Worm (Caenorhabditis elegans): ENCODE data around the gene gem-4.

gem-4 gene

ce11 chrIV:11771064-11771463 lies 25.6 kb downstream of the gem-4 start:
- TF ChIP-seq cog-1 (tag; optimal IDR thresholded peaks at IDR 0.05) (no peak), ztf-29 (GFP tag; IDR thresholded peaks at IDR 0.05) (no peak), klf-2 (GFP tag; conservative IDR thresholded peaks at IDR 0.05) (no peak), flt-1 (GFP tag; IDR thresholded peaks at IDR 0.05) (no peak), tab-1 (GFP tag; IDR thresholded peaks at IDR 0.05) (no peak), T22C8.4 (GFP tag; IDR thresholded peaks at IDR 0.05) (no peak), ztf-23 (GFP tag; IDR thresholded peaks at IDR 0.05) (no peak), med-1 (GFP tag; optimal IDR thresholded peaks at IDR 0.05; ENCODE audit: insufficient read depth) (no peak), ref-1 (GFP tag; conservative IDR thresholded peaks at IDR 0.05) (no peak)

- TF ChIP-seq ref-1 (GFP tag; conservative IDR thresholded peaks at IDR 0.05) (no peak), T22C8.4 (GFP tag; IDR thresholded peaks at IDR 0.05) (no peak), flt-1 (GFP tag; IDR thresholded peaks at IDR 0.05) (no peak), med-1 (GFP tag; optimal IDR thresholded peaks at IDR 0.05; ENCODE audit: insufficient read depth) (no peak), ztf-29 (GFP tag; IDR thresholded peaks at IDR 0.05) (no peak), cog-1 (tag; optimal IDR thresholded peaks at IDR 0.05) (no peak), klf-2 (GFP tag; conservative IDR thresholded peaks at IDR 0.05) (no peak), tab-1 (GFP tag; IDR thresholded peaks at IDR 0.05) (no peak), ztf-23 (GFP tag; IDR thresholded peaks at IDR 0.05) (no peak)
These were observed 26.7 kb downstream of the gem-4 start for ce11 chrIV:11772119-11772518.

ce11 chrIV:11773692-11774225 lies 28.3 kb downstream of the gem-4 start, which contains the start of gene lips-5:
lips-5 (minus strand) TSS chrIV:11773742.
- TF ChIP-seq ztf-29 (GFP tag; IDR thresholded peaks at IDR 0.05) (no peak), med-1 (GFP tag; optimal IDR thresholded peaks at IDR 0.05; ENCODE audit: insufficient read depth) (no peak), cog-1 (tag; optimal IDR thresholded peaks at IDR 0.05) (no peak), flt-1 (GFP tag; IDR thresholded peaks at IDR 0.05) (no peak), ref-1 (GFP tag; conservative IDR thresholded peaks at IDR 0.05) (no peak), tab-1 (GFP tag; IDR thresholded peaks at IDR 0.05) (no peak), klf-2 (GFP tag; conservative IDR thresholded peaks at IDR 0.05) (no peak)

- no peak for TF ChIP-seq ref-1 (GFP tag; conservative IDR thresholded peaks at IDR 0.05)
- no peak for TF ChIP-seq ztf-29 (GFP tag; IDR thresholded peaks at IDR 0.05)
- no peak for TF ChIP-seq med-1 (GFP tag; optimal IDR thresholded peaks at IDR 0.05; ENCODE audit: insufficient read depth)
- no peak for TF ChIP-seq cog-1 (tag; optimal IDR thresholded peaks at IDR 0.05)
- TF ChIP-seq tab-1 (GFP tag; IDR thresholded peaks at IDR 0.05), result no peak
- no peak for TF ChIP-seq flt-1 (GFP tag; IDR thresholded peaks at IDR 0.05)
- TF ChIP-seq T22C8.4 (GFP tag; IDR thresholded peaks at IDR 0.05), result no peak
- no peak for TF ChIP-seq ztf-23 (GFP tag; IDR thresholded peaks at IDR 0.05)
- TF ChIP-seq klf-2 (GFP tag; conservative IDR thresholded peaks at IDR 0.05), result no peak
These were observed 31.6 kb downstream of the gem-4 start for ce11 chrIV:11776968-11777467.

ce11 chrIV:11779028-11779427 lies 33.6 kb downstream of the gem-4 start, which contains the start of gene lpr-2:
lpr-2 (plus strand) TSS chrIV:11779216.
- TF ChIP-seq cog-1 (tag; optimal IDR thresholded peaks at IDR 0.05) (no peak), ztf-29 (GFP tag; IDR thresholded peaks at IDR 0.05) (no peak), ztf-23 (GFP tag; IDR thresholded peaks at IDR 0.05) (no peak), ref-1 (GFP tag; conservative IDR thresholded peaks at IDR 0.05) (no peak), klf-2 (GFP tag; conservative IDR thresholded peaks at IDR 0.05) (no peak), flt-1 (GFP tag; IDR thresholded peaks at IDR 0.05) (no peak), med-1 (GFP tag; optimal IDR thresholded peaks at IDR 0.05; ENCODE audit: insufficient read depth) (no peak), T22C8.4 (GFP tag; IDR thresholded peaks at IDR 0.05) (no peak), tab-1 (GFP tag; IDR thresholded peaks at IDR 0.05) (no peak)

ce11 chrIV:11782846-11783245 lies 37.4 kb downstream of the gem-4 start:
- TF ChIP-seq tab-1 (GFP tag; IDR thresholded peaks at IDR 0.05) (no peak), ztf-29 (GFP tag; IDR thresholded peaks at IDR 0.05) (no peak), ztf-23 (GFP tag; IDR thresholded peaks at IDR 0.05) (no peak), flt-1 (GFP tag; IDR thresholded peaks at IDR 0.05) (no peak), T22C8.4 (GFP tag; IDR thresholded peaks at IDR 0.05) (no peak), med-1 (GFP tag; optimal IDR thresholded peaks at IDR 0.05; ENCODE audit: insufficient read depth) (no peak), klf-2 (GFP tag; conservative IDR thresholded peaks at IDR 0.05) (no peak), cog-1 (tag; optimal IDR thresholded peaks at IDR 0.05) (no peak), ref-1 (GFP tag; conservative IDR thresholded peaks at IDR 0.05) (no peak)

ce11 chrIV:11785064-11785840 lies 39.8 kb downstream of the gem-4 start:
- no peak for TF ChIP-seq ztf-29 (GFP tag; IDR thresholded peaks at IDR 0.05)
- TF ChIP-seq klf-2 (GFP tag; conservative IDR thresholded peaks at IDR 0.05), result no peak
- TF ChIP-seq T22C8.4 (GFP tag; IDR thresholded peaks at IDR 0.05), result no peak
- TF ChIP-seq tab-1 (GFP tag; IDR thresholded peaks at IDR 0.05), result no peak
- no peak for TF ChIP-seq cog-1 (tag; optimal IDR thresholded peaks at IDR 0.05)
- TF ChIP-seq med-1 (GFP tag; optimal IDR thresholded peaks at IDR 0.05; ENCODE audit: insufficient read depth), result no peak
- no peak for TF ChIP-seq ztf-23 (GFP tag; IDR thresholded peaks at IDR 0.05)
- TF ChIP-seq ref-1 (GFP tag; conservative IDR thresholded peaks at IDR 0.05), result no peak
- no peak for TF ChIP-seq flt-1 (GFP tag; IDR thresholded peaks at IDR 0.05)

ce11 chrIV:11787793-11788192 lies 42.4 kb downstream of the gem-4 start:
- TF ChIP-seq med-1 (GFP tag; optimal IDR thresholded peaks at IDR 0.05; ENCODE audit: insufficient read depth) (no peak), ztf-23 (GFP tag; IDR thresholded peaks at IDR 0.05) (no peak), ref-1 (GFP tag; conservative IDR thresholded peaks at IDR 0.05) (no peak), klf-2 (GFP tag; conservative IDR thresholded peaks at IDR 0.05) (no peak), tab-1 (GFP tag; IDR thresholded peaks at IDR 0.05) (no peak), T22C8.4 (GFP tag; IDR thresholded peaks at IDR 0.05) (no peak), ztf-29 (GFP tag; IDR thresholded peaks at IDR 0.05) (no peak)

ce11 chrIV:11788383-11788963 lies 43.0 kb downstream of the gem-4 start:
- no peak for TF ChIP-seq med-1 (GFP tag; optimal IDR thresholded peaks at IDR 0.05; ENCODE audit: insufficient read depth)
- TF ChIP-seq tab-1 (GFP tag; IDR thresholded peaks at IDR 0.05), result no peak
- TF ChIP-seq cog-1 (tag; optimal IDR thresholded peaks at IDR 0.05), result no peak
- no peak for TF ChIP-seq T22C8.4 (GFP tag; IDR thresholded peaks at IDR 0.05)
- TF ChIP-seq ztf-29 (GFP tag; IDR thresholded peaks at IDR 0.05), result no peak
- no peak for TF ChIP-seq flt-1 (GFP tag; IDR thresholded peaks at IDR 0.05)
- no peak for TF ChIP-seq ref-1 (GFP tag; conservative IDR thresholded peaks at IDR 0.05)
- TF ChIP-seq ztf-23 (GFP tag; IDR thresholded peaks at IDR 0.05), result no peak
- no peak for TF ChIP-seq klf-2 (GFP tag; conservative IDR thresholded peaks at IDR 0.05)

All from whole organism, midembryonic.